Fruit fly (Drosophila melanogaster) whole organism, embryonic: ENCODE results near the gene hyd.

Experiments
- B-H2 ChIP-seq: fragments of 200-800 bp; sonication (Bioruptor generic); optimal IDR thresholded peaks from 2 replicates; lab custom pipeline; 2018; ENCODE audit warnings: missing biosample characterization, mild to moderate bottlenecking, missing genetic modification characterization
- Bdp1 ChIP-seq: fragments of 200-800 bp; sonication (Bioruptor generic); optimal IDR thresholded peaks from 3 replicates; lab custom pipeline; 2016; ENCODE audit warnings: missing biosample characterization, missing genetic modification characterization
- Bgb ChIP-seq: fragments of 200-800 bp; sonication (Bioruptor generic); IDR thresholded peaks from 2 replicates; pipeline ENCODE4 v1.3.6; 2022; ENCODE audit warnings: missing biosample characterization, missing genetic modification characterization; ENCODE audit not compliant: partially characterized antibody
- CG10147 ChIP-seq: fragments of 200-800 bp; sonication (Bioruptor generic); optimal IDR thresholded peaks from 2 replicates; lab custom pipeline; 2019; ENCODE audit warnings: missing biosample characterization, mild to moderate bottlenecking, missing genetic modification characterization, moderate library complexity
- CG10959 ChIP-seq: fragments of 200-800 bp; sonication (Bioruptor generic); IDR thresholded peaks from 2 replicates; pipeline ENCODE4 v1.3.6; 2022; ENCODE audit warnings: missing biosample characterization, missing genetic modification characterization
- CG11560 ChIP-seq: fragments of 200-800 bp; sonication (Bioruptor generic); IDR thresholded peaks from 3 replicates; pipeline ENCODE4 v1.3.6; 2022; ENCODE audit warnings: missing biosample characterization, missing genetic modification characterization
- CG1233 ChIP-seq: fragments of 200-800 bp; sonication (Bioruptor generic); optimal IDR thresholded peaks from 4 replicates; lab custom pipeline; 2018; ENCODE audit warnings: missing biosample characterization, mild to moderate bottlenecking, missing genetic modification characterization
- CG14965 ChIP-seq: fragments of 200-800 bp; sonication (Bioruptor generic); optimal IDR thresholded peaks from 2 replicates; lab custom pipeline; 2016; ENCODE audit warnings: missing biosample characterization, missing genetic modification characterization, borderline replicate concordance
- CG15011 ChIP-seq: fragments of 200-800 bp; sonication (Bioruptor generic); optimal IDR thresholded peaks from 3 replicates; lab custom pipeline; 2018; ENCODE audit warnings: missing biosample characterization, mild to moderate bottlenecking, missing genetic modification characterization
- CG1529 ChIP-seq: fragments of 200-800 bp; sonication (Bioruptor generic); optimal IDR thresholded peaks from 3 replicates; lab custom pipeline; 2018; ENCODE audit warnings: missing biosample characterization, missing genetic modification characterization
- CG17186 ChIP-seq: fragments of 200-800 bp; sonication (Bioruptor generic); optimal IDR thresholded peaks from 3 replicates; lab custom pipeline; 2017; ENCODE audit warnings: missing biosample characterization, missing genetic modification reagents, missing genetic modification characterization
- CG17359 ChIP-seq: fragments of 200-800 bp; sonication (Bioruptor generic); optimal IDR thresholded peaks from 3 replicates; lab custom pipeline; 2018; ENCODE audit warnings: missing biosample characterization, mild to moderate bottlenecking, missing genetic modification characterization, moderate library complexity
- CG17829 ChIP-seq: fragments of 200-800 bp; optimal IDR thresholded peaks from 2 replicates; lab custom pipeline; 2019; ENCODE audit warnings: missing biosample characterization, mild to moderate bottlenecking, missing genetic modification characterization, moderate library complexity
- CG18764 ChIP-seq: fragments of 200-800 bp; sonication (Bioruptor generic); optimal IDR thresholded peaks from 3 replicates; lab custom pipeline; 2016; ENCODE audit warnings: missing biosample characterization, missing genetic modification characterization
- CG30431 ChIP-seq: fragments of 200-800 bp; sonication (Bioruptor generic); optimal IDR thresholded peaks from 2 replicates; lab custom pipeline; 2017; ENCODE audit warnings: missing biosample characterization, missing genetic modification characterization
- CG31365 ChIP-seq: fragments of 200-800 bp; sonication (Bioruptor generic); optimal IDR thresholded peaks from 2 replicates; lab custom pipeline; 2018; ENCODE audit warnings: missing biosample characterization, mild to moderate bottlenecking, missing genetic modification characterization
- CG32767 ChIP-seq: fragments of 200-800 bp; sonication (Bioruptor generic); IDR thresholded peaks from 2 replicates; pipeline ENCODE4 v1.3.6; 2022; ENCODE audit warnings: missing biosample characterization, missing genetic modification characterization
- CG34224 ChIP-seq: fragments of 200-800 bp; sonication (Bioruptor generic); IDR thresholded peaks from 3 replicates; pipeline ENCODE4 v1.3.6; 2022; ENCODE audit warnings: missing biosample characterization, missing genetic modification characterization; ENCODE audit not compliant: partially characterized antibody
- CG34376 ChIP-seq: fragments of 200-800 bp; sonication (Bioruptor generic); optimal IDR thresholded peaks from 2 replicates; lab custom pipeline; 2018; ENCODE audit warnings: missing biosample characterization, mild to moderate bottlenecking, missing genetic modification characterization
- CG4282 ChIP-seq: fragments of 200-800 bp; sonication (Bioruptor generic); optimal IDR thresholded peaks from 2 replicates; lab custom pipeline; 2016; ENCODE audit warnings: missing biosample characterization, missing genetic modification characterization
- CG4360 ChIP-seq: fragments of 200-800 bp; sonication (Bioruptor generic); IDR thresholded peaks from 2 replicates; pipeline ENCODE4 v1.3.6; 2022; ENCODE audit warnings: missing biosample characterization, missing genetic modification characterization
- CG4617 ChIP-seq: fragments of 200-800 bp; sonication (Bioruptor generic); optimal IDR thresholded peaks from 3 replicates; lab custom pipeline; 2016; ENCODE audit warnings: missing biosample characterization, missing genetic modification characterization, borderline replicate concordance
- Dad ChIP-seq: fragments of 200-800 bp; sonication (Bioruptor generic); optimal IDR thresholded peaks from 3 replicates; lab custom pipeline; 2016; ENCODE audit warnings: missing biosample characterization, missing genetic modification characterization
- Doc3 ChIP-seq: fragments of 200-800 bp; sonication (Bioruptor generic); IDR thresholded peaks from 3 replicates; pipeline ENCODE4 v1.3.6; 2022; ENCODE audit warnings: missing biosample characterization, missing genetic modification characterization; ENCODE audit not compliant: partially characterized antibody
- Ets65A ChIP-seq: fragments of 200-800 bp; sonication (Bioruptor generic); peaks from one replicate; lab custom pipeline; 2016; ENCODE audit warnings: missing biosample characterization, missing genetic modification characterization
- H2.0 ChIP-seq: fragments of 200-800 bp; sonication (Bioruptor generic); IDR thresholded peaks from 2 replicates; pipeline ENCODE4 v1.3.6; 2022; ENCODE audit warnings: missing biosample characterization, missing genetic modification characterization
- MBD-R2 ChIP-seq: fragments of 200-800 bp; sonication (Bioruptor generic); IDR thresholded peaks from 2 replicates; pipeline ENCODE4 v1.3.6; 2022; ENCODE audit warnings: missing biosample characterization, missing genetic modification characterization
- MTF-1 ChIP-seq: fragments of 200-800 bp; sonication (Bioruptor generic); optimal IDR thresholded peaks from 2 replicates; lab custom pipeline; 2018; ENCODE audit warnings: missing biosample characterization, mild to moderate bottlenecking, missing genetic modification characterization, borderline replicate concordance
- Mrtf ChIP-seq: fragments of 200-800 bp; sonication (Bioruptor generic); IDR thresholded peaks from 3 replicates; pipeline ENCODE4 v1.3.6; 2022; ENCODE audit warnings: missing biosample characterization, missing genetic modification characterization
- NFAT ChIP-seq: fragments of 200-800 bp; sonication (Bioruptor generic); IDR thresholded peaks from 2 replicates; pipeline ENCODE4 v1.3.6; 2022; ENCODE audit warnings: missing biosample characterization, missing genetic modification characterization
- Rx ChIP-seq: fragments of 200-800 bp; sonication (Bioruptor generic); IDR thresholded peaks from 2 replicates; pipeline ENCODE4 v1.3.6; 2022; ENCODE audit warnings: missing biosample characterization, missing genetic modification characterization
- Xrp1 ChIP-seq: fragments of 200-800 bp; sonication (Bioruptor generic); IDR thresholded peaks from 2 replicates; pipeline ENCODE4 v1.3.6; 2022; ENCODE audit warnings: missing biosample characterization, missing genetic modification characterization
- YL-1 ChIP-seq: fragments of 200-800 bp; sonication (Bioruptor generic); optimal IDR thresholded peaks from 3 replicates; lab custom pipeline; 2017; ENCODE audit warnings: missing biosample characterization, mild to moderate bottlenecking, missing genetic modification characterization
- ase ChIP-seq: fragments of 200-800 bp; sonication (Bioruptor generic); IDR thresholded peaks from 3 replicates; pipeline ENCODE4 v1.3.6; 2022; ENCODE audit warnings: missing biosample characterization, missing genetic modification characterization
- ash1 ChIP-seq: fragments of 200-800 bp; sonication (Bioruptor generic); optimal IDR thresholded peaks from 2 replicates; lab custom pipeline; 2018; ENCODE audit warnings: missing biosample characterization, mild to moderate bottlenecking, missing genetic modification characterization
- chinmo ChIP-seq: fragments of 200-800 bp; sonication (Bioruptor generic); IDR thresholded peaks from 4 replicates; pipeline ENCODE4 v1.3.6; 2022; ENCODE audit warnings: missing biosample characterization, missing genetic modification characterization; ENCODE audit not compliant: partially characterized antibody
- crp ChIP-seq, 2 experiments: fragments of 200-800 bp; sonication (Bioruptor generic); optimal IDR thresholded peaks; 2 replicates in 1 of 2; 3 replicates in 1 of 2; lab custom pipeline; 2017; ENCODE audit warnings: missing biosample characterization in 2 of 2, missing genetic modification characterization in 2 of 2, mild to moderate bottlenecking in 1 of 2, moderate library complexity in 1 of 2
- da ChIP-seq: fragments of 200-800 bp; sonication (Bioruptor generic); optimal IDR thresholded peaks from 2 replicates; lab custom pipeline; 2016; ENCODE audit warnings: missing biosample characterization, missing genetic modification characterization
- dati ChIP-seq: fragments of 200-800 bp; sonication (Bioruptor generic); IDR thresholded peaks from 2 replicates; pipeline ENCODE4 v1.3.6; 2022; ENCODE audit warnings: missing biosample characterization, missing genetic modification characterization
- gro ChIP-seq: fragments of 200-800 bp; sonication (Bioruptor generic); optimal IDR thresholded peaks from 2 replicates; lab custom pipeline; 2016; ENCODE audit warnings: missing biosample characterization, missing genetic modification characterization
- gsb-n ChIP-seq: fragments of 200-800 bp; sonication (Bioruptor generic); optimal IDR thresholded peaks from 3 replicates; lab custom pipeline; 2018; ENCODE audit warnings: missing biosample characterization, mild to moderate bottlenecking, missing genetic modification characterization
- hb ChIP-seq: fragments of 200-800 bp; sonication (Bioruptor generic); IDR thresholded peaks from 3 replicates; pipeline ENCODE4 v1.3.6; 2022; ENCODE audit warnings: missing biosample characterization, missing genetic modification characterization; ENCODE audit not compliant: partially characterized antibody
- hth ChIP-seq: fragments of >200 bp; optimal IDR thresholded peaks from 2 replicates; lab custom pipeline; 2017; ENCODE audit warnings: inconsistent platforms
- knrl ChIP-seq: fragments of 200-800 bp; sonication (Bioruptor generic); IDR thresholded peaks from 3 replicates; pipeline ENCODE4 v1.3.6; 2022; ENCODE audit warnings: missing biosample characterization, missing genetic modification characterization; ENCODE audit not compliant: partially characterized antibody
- nerfin-2 ChIP-seq: fragments of 200-800 bp; sonication (Bioruptor generic); IDR thresholded peaks from 2 replicates; pipeline ENCODE4 v1.3.6; 2022; ENCODE audit warnings: missing biosample characterization, missing genetic modification characterization; ENCODE audit not compliant: partially characterized antibody
- peb ChIP-seq: fragments of 200-800 bp; sonication (Bioruptor generic); IDR thresholded peaks from 2 replicates; pipeline ENCODE4 v1.3.6; 2022; ENCODE audit warnings: missing biosample characterization, missing genetic modification characterization
- prd ChIP-seq, 3 experiments: fragments of >200 bp in 2 of 3; fragments of 200-800 bp in 1 of 3; sonication (Bioruptor generic) in 1 of 3; optimal IDR thresholded peaks in 2 of 3; IDR thresholded peaks in 1 of 3; 2 replicates in 2 of 3; 3 replicates in 1 of 3; pipeline versions ENCODE4 v1.3.6 to Lab custom; 2017 to 2022; ENCODE audit warnings: missing biosample characterization in 1 of 3, missing genetic modification characterization in 1 of 3
- slou ChIP-seq: fragments of 200-800 bp; sonication (Bioruptor generic); optimal IDR thresholded peaks from 3 replicates; lab custom pipeline; 2016; ENCODE audit warnings: missing biosample characterization, missing genetic modification characterization
- stc ChIP-seq: fragments of 200-800 bp; sonication (Bioruptor generic); IDR thresholded peaks from 2 replicates; pipeline ENCODE4 v1.3.6; 2022; ENCODE audit warnings: missing biosample characterization, missing genetic modification characterization
- tin ChIP-seq: fragments of 200-800 bp; sonication (Bioruptor generic); optimal IDR thresholded peaks from 3 replicates; lab custom pipeline; 2016; ENCODE audit warnings: missing biosample characterization, missing genetic modification characterization
- trem ChIP-seq: fragments of 200-800 bp; optimal IDR thresholded peaks from 3 replicates; lab custom pipeline; 2019; ENCODE audit warnings: missing biosample characterization, mild to moderate bottlenecking, missing genetic modification characterization, moderate library complexity

hyd gene

dm6 chr3R:9740713-9741112 is 15.3 kb upstream of the hyd start, which contains the start of gene Pnn (continued):
- TF ChIP-seq Rx (no peak), trem (peak; percentile 67), knrl (GFP tag; lab: Robert Waterston, UW) (peak; percentile 92), B-H2 (peak; percentile 21), CG10147 (GFP tag; lab: Kevin White, UChicago) (no peak), gro (GFP tag; lab: Kevin White, UChicago) (no peak), Bdp1 (GFP tag; lab: Kevin White, UChicago) (no peak), H2.0 (GFP tag; lab: Robert Waterston, UW) (no peak), CG15011 (GFP tag; lab: Kevin White, UChicago) (no peak), CG18764 (GFP tag; lab: Kevin White, UChicago) (no peak), chinmo (peak; percentile 61; the same call in 1 of the 4 replicates), CG14965 (GFP tag; lab: Kevin White, UChicago) (no peak), Doc3 (GFP tag; lab: Robert Waterston, UW) (peak; percentile 86), ash1 (GFP tag; lab: Kevin White, UChicago) (no peak), MTF-1 (GFP tag; lab: Kevin White, UChicago) (no peak), MBD-R2 (GFP tag; lab: Robert Waterston, UW) (peak; percentile 91), CG32767 (GFP tag; lab: Robert Waterston, UW) (0 out of 2 replicates have a peak, but pooled peaks have one; percentile 19), NFAT (GFP tag; lab: Robert Waterston, UW) (peak; percentile 30; the same call in 1 of the 2 replicates), peb (GFP tag; lab: Robert Waterston, UW) (no peak), CG34224 (GFP tag; lab: Robert Waterston, UW) (peak; percentile 88), CG10959 (GFP tag; lab: Robert Waterston, UW) (no peak), Ets65A (no peak), CG11560 (tag; lab: Robert Waterston, UW) (no peak), CG17186 (GFP tag; lab: Kevin White, UChicago) (no peak), tin (GFP tag; lab: Kevin White, UChicago) (no peak), stc (GFP tag; lab: Robert Waterston, UW) (no peak), slou (GFP tag; lab: Kevin White, UChicago) (no peak), CG30431 (no peak), CG4282 (GFP tag; lab: Kevin White, UChicago) (no peak), Dad (GFP tag; lab: Kevin White, UChicago) (no peak), YL-1 (GFP tag; lab: Kevin White, UChicago) (peak; percentile 21), hth (lab: Kevin White, UChicago) (no peak), nerfin-2 (GFP tag; lab: Robert Waterston, UW) (peak; percentile 69), CG1233 (GFP tag; lab: Kevin White, UChicago) (no peak), Xrp1 (no peak), CG34376 (GFP tag; lab: Kevin White, UChicago) (no peak), CG17829 (peak; percentile 24), ase (GFP tag; lab: Robert Waterston, UW) (no peak), Bgb (peak; percentile 92), CG31365 (tag; lab: Kevin White, UChicago) (no peak), CG4617 (GFP tag; lab: Kevin White, UChicago) (peak; percentile 77), CG4360 (no peak), hb (GFP tag; lab: Robert Waterston, UW) (peak; percentile 86), crp (GFP tag; optimal IDR thresholded peaks at IDR 0.05; lab: Kevin White, UChicago) (no peak), gsb-n (tag; lab: Kevin White, UChicago) (no peak), da (no peak), CG1529 (GFP tag; lab: Kevin White, UChicago) (no peak), Mrtf (GFP tag; lab: Robert Waterston, UW) (no peak), dati (GFP tag; lab: Robert Waterston, UW) (no peak), CG17359 (no peak), prd (optimal IDR thresholded peaks at IDR 0.05; lab: Kevin White, UChicago) (no peak), prd (GFP tag; IDR thresholded peaks at IDR 0.05; lab: Robert Waterston, UW) (no peak)
